Fruit fly (Drosophila melanogaster) whole organism, prepupa: Measurements from ENCODE around the gene mRpL55.

Experiments used
- CG3032 ChIP-seq: fragments of 200-800 bp; optimal IDR thresholded peaks from 2 replicates; lab custom pipeline; 2019; ENCODE audit warnings: missing biosample characterization, mild to moderate bottlenecking, missing genetic modification characterization, moderate library complexity
- CG31627 ChIP-seq: fragments of 200-800 bp; sonication (Bioruptor generic); optimal IDR thresholded peaks from 3 replicates; lab custom pipeline; 2016; ENCODE audit warnings: missing biosample characterization, missing genetic modification characterization
- Smox ChIP-seq: fragments of 200-800 bp; sonication (Bioruptor generic); optimal IDR thresholded peaks from 3 replicates; lab custom pipeline; 2016; ENCODE audit warnings: missing biosample characterization, missing genetic modification characterization
- Sox102F ChIP-seq: fragments of 200-800 bp; sonication (Bioruptor generic); optimal IDR thresholded peaks from 2 replicates; lab custom pipeline; 2016; ENCODE audit warnings: missing biosample characterization, mild to moderate bottlenecking, missing genetic modification characterization
- cyc ChIP-seq: fragments of 200-800 bp; sonication (Bioruptor generic); optimal IDR thresholded peaks from 3 replicates; lab custom pipeline; 2016; ENCODE audit warnings: missing biosample characterization, missing genetic modification characterization
- dac ChIP-seq: fragments of 200-800 bp; sonication (Bioruptor generic); optimal IDR thresholded peaks from 2 replicates; lab custom pipeline; 2017; ENCODE audit warnings: missing biosample characterization, mild to moderate bottlenecking, missing genetic modification characterization
- fkh ChIP-seq: fragments of 200-800 bp; sonication (Bioruptor generic); optimal IDR thresholded peaks from 3 replicates; lab custom pipeline; 2017; ENCODE audit warnings: missing biosample characterization, mild to moderate bottlenecking, missing genetic modification characterization, moderate library complexity
- net ChIP-seq: fragments of 200-800 bp; sonication (Bioruptor generic); optimal IDR thresholded peaks from 3 replicates; lab custom pipeline; 2016; ENCODE audit warnings: missing biosample characterization, missing genetic modification characterization

- peak; percentile 60 for TF ChIP-seq Sox102F (GFP tag; lab: Kevin White, UChicago)
- no peak for TF ChIP-seq cyc (GFP tag; lab: Kevin White, UChicago)
- TF ChIP-seq dac (GFP tag; lab: Kevin White, UChicago): no peak
- TF ChIP-seq CG3032: no peak
- TF ChIP-seq Smox (GFP tag; lab: Kevin White, UChicago): peak; percentile 20
- TF ChIP-seq fkh: no peak
- no peak for TF ChIP-seq CG31627 (GFP tag; lab: Kevin White, UChicago)
- no peak for TF ChIP-seq net (GFP tag; lab: Kevin White, UChicago)
These were observed 30.6 kb downstream of the mRpL55 start for dm6 chr3R:19064037-19064664.
